Worm (Caenorhabditis elegans) whole organism, L1 larva: ENCODE results near the gene fbxb-88.

Source experiments
- F16B12.6 ChIP-seq: fragments of 150-350 bp; optimal IDR thresholded peaks from 2 replicates; lab custom pipeline; 2014; ENCODE audit warnings: missing biosample characterization, missing genetic modification characterization
- alr-1 ChIP-seq: fragments of 200-800 bp; sonication (Bioruptor generic); optimal IDR thresholded peaks from 2 replicates; lab custom pipeline; 2018; ENCODE audit warnings: borderline replicate concordance, mild to moderate bottlenecking, missing genetic modification characterization, missing compliant biosample characterization
- ama-1 ChIP-seq: fragments of 150-350 bp; optimal IDR thresholded peaks from 2 replicates; lab custom pipeline; 2014
- blmp-1 ChIP-seq: fragments of 150-350 bp; optimal IDR thresholded peaks from 2 replicates; lab custom pipeline; 2014; ENCODE audit warnings: missing biosample characterization, missing genetic modification characterization
- ceh-8 ChIP-seq: fragments of 200-800 bp; sonication (Bioruptor generic); optimal IDR thresholded peaks from 2 replicates; lab custom pipeline; 2018; ENCODE audit warnings: mild to moderate bottlenecking, missing genetic modification characterization, moderate library complexity, missing compliant biosample characterization
- dpl-1 ChIP-seq, 3 experiments: fragments of 150-350 bp in 2 of 3; sonication (generic microtip) in 1 of 3; optimal IDR thresholded peaks; 2 replicates each; lab custom pipeline; 2014 to 2017; ENCODE audit warnings: missing biosample characterization in 3 of 3, missing genetic modification characterization in 3 of 3, missing genetic modification reagents in 3 of 3
- efl-1 ChIP-seq, 4 experiments: fragments of 150-350 bp; optimal IDR thresholded peaks in 3 of 4; peaks in 1 of 4; 1 replicate in 1 of 4; 2 replicates in 3 of 4; lab custom pipeline; 2014; ENCODE audit warnings: missing biosample characterization in 2 of 4, missing genetic modification characterization in 2 of 4, missing genetic modification reagents in 2 of 4
- elt-2 ChIP-seq: sonication (generic microtip); optimal IDR thresholded peaks from 2 replicates; lab custom pipeline; 2016; ENCODE audit warnings: missing genetic modification characterization, mild to moderate bottlenecking, inconsistent platforms, missing compliant biosample characterization, missing genetic modification reagents
- elt-3 ChIP-seq, 6 experiments: fragments of 150-350 bp in 1 of 6; sonication (generic microtip); optimal IDR thresholded peaks; 2 replicates each; lab custom pipeline; 2017 to 2018; ENCODE audit warnings: missing biosample characterization in 6 of 6, missing genetic modification characterization in 6 of 6, inconsistent platforms in 1 of 6
- fkh-8 ChIP-seq: sonication (generic microtip); optimal IDR thresholded peaks from 2 replicates; lab custom pipeline; 2016; ENCODE audit warnings: mild to moderate bottlenecking, missing genetic modification characterization, missing compliant biosample characterization
- lin-13 ChIP-seq: fragments of 150-350 bp; optimal IDR thresholded peaks from 2 replicates; lab custom pipeline; 2014; ENCODE audit warnings: missing biosample characterization, missing genetic modification reagents, missing genetic modification characterization
- lin-14 ChIP-seq: fragments of 200-800 bp; sonication (Bioruptor generic); optimal IDR thresholded peaks from 2 replicates; lab custom pipeline; 2018; ENCODE audit warnings: mild to moderate bottlenecking, missing genetic modification characterization, moderate library complexity, missing compliant biosample characterization
- lir-3 ChIP-seq: sonication (generic microtip); optimal IDR thresholded peaks from 2 replicates; lab custom pipeline; 2016; ENCODE audit warnings: mild to moderate bottlenecking, missing genetic modification characterization, moderate library complexity, missing compliant biosample characterization; ENCODE audit not compliant: poor library complexity
- lsy-2 ChIP-seq, 2 experiments: fragments of 150-350 bp; optimal IDR thresholded peaks; 2 replicates each; lab custom pipeline; 2014; ENCODE audit warnings: missing biosample characterization in 2 of 2, missing genetic modification characterization in 2 of 2
- mdl-1 ChIP-seq, 2 experiments: fragments of 150-350 bp; optimal IDR thresholded peaks; 2 replicates each; lab custom pipeline; 2014 to 2017; ENCODE audit warnings: missing biosample characterization in 2 of 2, missing genetic modification characterization in 2 of 2, inconsistent platforms in 1 of 2
- nhr-19 ChIP-seq: fragments of 200-800 bp; sonication (Bioruptor generic); conservative IDR thresholded peaks from 2 replicates; pipeline ENCODE4 v1.3.6; 2022; ENCODE audit warnings: missing genetic modification characterization, missing compliant biosample characterization
- nhr-20 ChIP-seq: sonication (generic microtip); optimal IDR thresholded peaks from 2 replicates; lab custom pipeline; 2016; ENCODE audit warnings: mild to moderate bottlenecking, missing genetic modification characterization, missing compliant biosample characterization
- nhr-237 ChIP-seq: fragments of 150-350 bp; optimal IDR thresholded peaks from 2 replicates; lab custom pipeline; 2014; ENCODE audit warnings: missing biosample characterization, missing genetic modification characterization
- nhr-90 ChIP-seq: sonication (generic microtip); optimal IDR thresholded peaks from 2 replicates; lab custom pipeline; 2016; ENCODE audit warnings: mild to moderate bottlenecking, missing genetic modification characterization, missing compliant biosample characterization; ENCODE audit not compliant: poor library complexity
- pax-3 ChIP-seq: fragments of 200-800 bp; sonication (Bioruptor generic); optimal IDR thresholded peaks from 2 replicates; lab custom pipeline; 2018; ENCODE audit warnings: mild to moderate bottlenecking, missing genetic modification characterization, moderate library complexity, missing compliant biosample characterization
- pqm-1 ChIP-seq: sonication (generic microtip); optimal IDR thresholded peaks from 3 replicates; lab custom pipeline; 2017; ENCODE audit warnings: missing biosample characterization, missing genetic modification characterization
- skn-1 ChIP-seq: fragments of 150-350 bp; optimal IDR thresholded peaks from 2 replicates; lab custom pipeline; 2014; ENCODE audit warnings: missing biosample characterization, missing genetic modification characterization
- sptf-1 ChIP-seq: fragments of 150-350 bp; optimal IDR thresholded peaks from 2 replicates; lab custom pipeline; 2014; ENCODE audit warnings: missing biosample characterization, missing genetic modification characterization
- sup-37 ChIP-seq: fragments of 200-800 bp; sonication (Bioruptor generic); optimal IDR thresholded peaks from 2 replicates; lab custom pipeline; 2018; ENCODE audit warnings: mild to moderate bottlenecking, missing genetic modification characterization, missing compliant biosample characterization
- swsn-7 ChIP-seq: sonication (generic microtip); optimal IDR thresholded peaks from 2 replicates; lab custom pipeline; 2016; ENCODE audit warnings: missing genetic modification characterization, missing compliant biosample characterization
- tlp-1 ChIP-seq: fragments of 150-350 bp; optimal IDR thresholded peaks from 2 replicates; lab custom pipeline; 2014; ENCODE audit warnings: missing biosample characterization, missing genetic modification characterization
- unc-130 ChIP-seq: fragments of 150-350 bp; optimal IDR thresholded peaks from 2 replicates; lab custom pipeline; 2017; ENCODE audit warnings: missing biosample characterization, missing genetic modification characterization, inconsistent platforms
- unc-86 ChIP-seq: sonication (generic microtip); optimal IDR thresholded peaks from 2 replicates; lab custom pipeline; 2016; ENCODE audit warnings: missing genetic modification characterization, missing compliant biosample characterization
- vab-15 ChIP-seq: sonication (generic microtip); optimal IDR thresholded peaks from 2 replicates; lab custom pipeline; 2017; ENCODE audit warnings: missing genotype, mild to moderate bottlenecking, missing genetic modification characterization, missing compliant biosample characterization
- zag-1 ChIP-seq: fragments of 150-350 bp; optimal IDR thresholded peaks from 2 replicates; lab custom pipeline; 2014; ENCODE audit warnings: missing biosample characterization, missing genetic modification characterization
- zip-4 ChIP-seq: fragments of 200-800 bp; sonication (Bioruptor generic); optimal IDR thresholded peaks from 2 replicates; lab custom pipeline; 2018; ENCODE audit warnings: mild to moderate bottlenecking, missing genetic modification characterization, moderate library complexity, missing compliant biosample characterization
- ztf-11 ChIP-seq, 2 experiments: sonication (generic microtip); optimal IDR thresholded peaks; 2 replicates each; lab custom pipeline; 2016 to 2017; ENCODE audit warnings: missing genetic modification characterization in 2 of 2, missing biosample characterization in 1 of 2, missing compliant biosample characterization in 1 of 2
- ztf-4 ChIP-seq: fragments of 150-350 bp; optimal IDR thresholded peaks from 2 replicates; lab custom pipeline; 2014; ENCODE audit warnings: missing biosample characterization, missing genetic modification characterization

The fbxb-88 gene

DNA sequence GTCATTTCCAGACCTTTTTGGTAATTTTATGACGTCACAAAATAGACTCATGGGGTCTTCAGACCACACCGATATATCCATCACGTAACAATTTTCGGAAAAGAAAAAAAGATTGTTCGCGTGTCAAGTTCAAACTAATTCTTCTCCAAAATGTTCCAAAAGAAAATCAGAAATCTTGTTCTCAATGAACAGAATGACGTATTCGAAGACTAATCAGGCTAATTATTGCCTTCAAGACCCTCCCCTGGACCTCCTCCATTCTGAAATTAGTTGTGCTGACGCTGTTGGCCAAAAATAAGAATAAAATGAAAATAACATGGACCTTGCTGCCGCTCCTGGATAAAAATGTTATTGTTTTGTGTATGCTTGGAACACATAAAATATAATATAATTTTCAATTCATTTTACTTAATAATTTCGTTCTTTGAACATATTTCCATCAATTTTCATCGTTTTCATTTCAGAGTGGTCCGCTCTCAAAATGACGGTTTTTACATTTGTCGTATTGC, 37.8 kb downstream of the fbxb-88 start, which contains the start of gene F26G1.15:
Gene F26G1.15, plus strand, starts transcription at position 459 of the 509 bp plus-strand sequence.
- TF ChIP-seq efl-1 (optimal IDR thresholded peaks at IDR 0.05; lab: Kevin White, UChicago) (no peak), efl-1 (GFP tag; optimal IDR thresholded peaks at IDR 0.05 in 1 of 2; lab: Kevin White, UChicago) (peak in 1 of 2 experiments; percentile 53), lsy-2 (tag; optimal IDR thresholded peaks at IDR 0.05; lab: Kevin White, UChicago) (no peak), unc-130 (tag; lab: Kevin White, UChicago) (no peak), pqm-1 (no peak)
- TF ChIP-seq, all 84 proteins: peak for 1

DNA sequence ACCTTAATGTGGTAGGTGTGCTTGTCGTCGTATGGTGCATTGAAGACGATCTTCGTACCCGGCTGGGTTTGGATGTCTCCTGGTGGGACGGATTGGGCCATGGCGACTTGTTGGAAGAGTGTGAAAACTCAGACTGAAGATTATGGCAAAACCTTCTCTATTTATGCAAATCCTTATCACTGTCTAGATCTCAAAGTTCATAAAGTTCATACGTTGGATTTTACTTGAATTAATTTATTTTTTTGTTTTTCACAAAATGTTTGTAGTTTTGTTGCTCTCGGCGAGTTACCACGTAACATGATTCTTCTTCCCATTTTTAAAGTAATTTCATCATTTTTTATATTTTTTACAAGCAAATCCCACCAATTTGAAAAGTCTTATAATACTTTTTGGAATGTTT, 41.5 kb downstream of the fbxb-88 start, which contains the start of gene msp-3:
Gene msp-3, minus strand, starts transcription at position 101 of the 400 bp plus-strand sequence.
- TF ChIP-seq elt-3 (tag; optimal IDR thresholded peaks at IDR 0.05; lab: Kevin White, UChicago) (no peak), lsy-2 (tag; optimal IDR thresholded peaks at IDR 0.05; lab: Kevin White, UChicago) (no peak), dpl-1 (GFP tag; optimal IDR thresholded peaks at IDR 0.05; lab: Kevin White, UChicago) (no peak), swsn-7 (tag; lab: Kevin White, UChicago) (no peak), alr-1 (no peak), mdl-1 (tag; optimal IDR thresholded peaks at IDR 0.05; lab: Kevin White, UChicago) (no peak), pax-3 (tag; lab: Kevin White, UChicago) (no peak), ztf-4 (tag; lab: Kevin White, UChicago) (no peak), lin-13 (GFP tag; lab: Kevin White, UChicago) (no peak), ceh-8 (no peak), tlp-1 (tag; lab: Kevin White, UChicago) (no peak)

DNA sequence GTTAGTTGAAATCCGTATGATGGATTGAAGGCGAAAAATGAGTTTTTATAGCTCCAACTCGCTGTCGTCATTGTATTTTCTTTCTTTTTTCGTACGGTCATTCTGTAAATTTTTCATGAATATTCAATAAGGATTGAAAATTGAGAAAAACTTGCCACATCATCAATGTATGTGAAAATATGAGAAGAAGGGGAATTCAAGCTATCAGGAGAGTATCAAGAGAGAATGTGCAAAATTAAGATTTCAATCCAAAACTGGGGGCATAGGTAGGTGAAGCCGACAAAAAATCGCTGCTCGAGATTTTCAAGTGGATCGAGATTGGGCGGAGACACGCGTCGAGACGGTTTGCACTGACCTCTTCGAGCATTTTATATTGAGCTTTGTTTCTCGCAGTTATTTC, 43.2 kb downstream of the fbxb-88 start, which contains the start of gene nep-12:
Gene nep-12, minus strand, starts transcription at position 101 of the 400 bp plus-strand sequence.
- TF ChIP-seq skn-1, result no peak

DNA sequence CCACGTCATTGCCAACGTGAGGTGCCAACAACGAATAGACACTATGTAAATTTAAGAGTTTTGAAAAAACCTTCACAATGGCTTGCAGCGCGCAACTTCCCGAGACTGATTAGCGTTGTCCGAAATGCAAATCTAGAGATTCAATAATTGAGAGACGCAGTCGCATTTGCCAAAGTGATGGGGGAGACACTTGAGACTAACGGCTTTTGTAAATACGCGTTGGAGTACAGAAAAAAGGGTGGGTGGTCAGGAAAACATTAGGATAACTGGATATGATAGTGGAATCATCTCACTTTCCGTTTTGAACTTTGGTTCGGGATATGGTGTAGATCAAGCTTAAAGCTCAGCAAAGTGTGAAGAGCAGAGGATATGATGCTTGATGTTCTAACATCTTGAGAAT, 47.9 kb downstream of the fbxb-88 start:
- no peak for TF ChIP-seq sup-37 (GFP tag; lab: Kevin White, UChicago)
- no peak for TF ChIP-seq F16B12.6 (tag; lab: Kevin White, UChicago)
- TF ChIP-seq efl-1 (optimal IDR thresholded peaks at IDR 0.05; lab: Kevin White, UChicago), result no peak
- TF ChIP-seq efl-1 (GFP tag; optimal IDR thresholded peaks at IDR 0.05 in 1 of 2; lab: Kevin White, UChicago), result peak in 1 of 2 experiments; percentile 66

DNA sequence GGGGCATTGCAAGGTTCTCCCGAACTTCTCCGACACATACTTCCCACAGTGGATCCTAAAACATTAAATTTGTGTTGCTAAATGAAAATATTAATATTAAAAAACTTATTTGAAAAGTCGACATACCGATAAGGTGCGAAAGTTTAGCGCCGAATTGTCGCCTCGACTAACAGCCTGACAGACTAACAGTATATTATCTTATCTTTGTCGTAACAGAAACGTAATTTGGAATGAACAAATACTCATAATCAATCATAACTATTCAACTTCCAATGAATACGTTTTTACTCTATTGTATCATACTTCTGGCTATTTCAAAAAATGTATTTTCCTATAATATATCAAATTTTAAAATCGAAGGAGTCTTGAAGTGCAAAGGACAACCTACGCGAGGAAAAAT, 50.8 kb downstream of the fbxb-88 start, which contains the start of gene F26G1.11:
Gene F26G1.11, plus strand, starts transcription at position 205 of the 400 bp plus-strand sequence.
- TF ChIP-seq blmp-1 (tag; lab: Kevin White, UChicago), result peak; percentile 31
- no peak for TF ChIP-seq nhr-20
- no peak for TF ChIP-seq sptf-1 (tag; lab: Kevin White, UChicago)
- TF ChIP-seq elt-2 (tag; lab: Kevin White, UChicago), result peak; percentile 94
- no peak for TF ChIP-seq nhr-237 (tag; lab: Kevin White, UChicago)
- TF ChIP-seq unc-86 (tag; lab: Kevin White, UChicago), result no peak
- TF ChIP-seq lir-3 (tag; lab: Kevin White, UChicago), result no peak
- TF ChIP-seq nhr-90, result no peak
- TF ChIP-seq vab-15, result no peak
- TF ChIP-seq zip-4 (GFP tag; lab: Kevin White, UChicago), result no peak
- TF ChIP-seq lin-14 (GFP tag; lab: Kevin White, UChicago), result peak; percentile 7
- TF ChIP-seq zag-1 (tag; lab: Kevin White, UChicago), result no peak
- no peak for TF ChIP-seq ztf-4 (tag; lab: Kevin White, UChicago)
- no peak for TF ChIP-seq F16B12.6 (tag; lab: Kevin White, UChicago)
- no peak for TF ChIP-seq ama-1
- TF ChIP-seq fkh-8, result no peak
- TF ChIP-seq nhr-19 (GFP tag; lab: Robert Waterston, UW), result no peak
- TF ChIP-seq elt-3 (tag; optimal IDR thresholded peaks at IDR 0.05; lab: Kevin White, UChicago), result peak in 1 of 6 experiments; percentile 34
- no peak for TF ChIP-seq ztf-11 (tag; optimal IDR thresholded peaks at IDR 0.05; lab: Kevin White, UChicago)
